Worm (Caenorhabditis elegans) whole organism, mixed stage, embryonic: ENCODE data around the gene Y40B10A.9.

Experiments used
- blmp-1 ChIP-seq: fragments of 150-350 bp; optimal IDR thresholded peaks from 2 replicates; lab custom pipeline; 2014; ENCODE audit warnings: missing biosample characterization, missing genetic modification characterization
- ceh-43 ChIP-seq: fragments of 200-800 bp; sonication (Bioruptor generic); optimal IDR thresholded peaks from 2 replicates; lab custom pipeline; 2018; ENCODE audit warnings: mild to moderate bottlenecking, missing genetic modification characterization, moderate library complexity, missing compliant biosample characterization
- ham-2 ChIP-seq: fragments of 200-800 bp; sonication (Bioruptor generic); optimal IDR thresholded peaks from 2 replicates; lab custom pipeline; 2018; ENCODE audit warnings: mild to moderate bottlenecking, missing genetic modification characterization, missing compliant biosample characterization
- nhr-237 ChIP-seq: fragments of 150-350 bp; optimal IDR thresholded peaks from 2 replicates; lab custom pipeline; 2014; ENCODE audit warnings: missing biosample characterization, missing genetic modification characterization
- nhr-28 ChIP-seq: fragments of 150-350 bp; optimal IDR thresholded peaks from 2 replicates; lab custom pipeline; 2014; ENCODE audit warnings: missing biosample characterization, missing genetic modification characterization
- pha-4 ChIP-seq: fragments of 150-350 bp; optimal IDR thresholded peaks from 2 replicates; lab custom pipeline; 2018; ENCODE audit warnings: missing biosample characterization, missing genetic modification reagents, missing genetic modification characterization
- snpc-4 ChIP-seq: fragments of 150-350 bp; optimal IDR thresholded peaks from 2 replicates; lab custom pipeline; 2014; ENCODE audit warnings: missing biosample characterization, missing genetic modification characterization
- unc-39 ChIP-seq: fragments of 150-350 bp; optimal IDR thresholded peaks from 2 replicates; lab custom pipeline; 2014; ENCODE audit warnings: missing biosample characterization, missing genetic modification characterization
- unc-62 ChIP-seq: fragments of 150-350 bp; optimal IDR thresholded peaks from 2 replicates; lab custom pipeline; 2014; ENCODE audit warnings: missing biosample characterization, missing genetic modification reagents, missing genetic modification characterization

ce11 chrV:2029877-2030276 is 42.8 kb downstream of the Y40B10A.9 start, which contains the start of gene F59A7.12:
- TF ChIP-seq blmp-1 (tag; lab: Kevin White, UChicago): no peak
- TF ChIP-seq nhr-28 (tag; lab: Kevin White, UChicago): no peak
- TF ChIP-seq unc-62 (GFP tag; lab: Kevin White, UChicago): no peak
- no peak for TF ChIP-seq pha-4 (tag; lab: Kevin White, UChicago)
- no peak for TF ChIP-seq unc-39 (tag; lab: Kevin White, UChicago)
- no peak for TF ChIP-seq nhr-237 (tag; lab: Kevin White, UChicago)
- no peak for TF ChIP-seq snpc-4 (tag; lab: Kevin White, UChicago)
- no peak for TF ChIP-seq ham-2
- no peak for TF ChIP-seq ceh-43 (GFP tag; lab: Kevin White, UChicago)
